Worm (Caenorhabditis elegans) whole organism, L2 larva: ENCODE results near the gene fbxb-76.

Experiments used
- C34F6.9 ChIP-seq: fragments of 150-350 bp; optimal IDR thresholded peaks from 2 replicates; lab custom pipeline; 2014; ENCODE audit warnings: missing biosample characterization, missing genetic modification characterization
- F13H6.1 ChIP-seq: sonication (generic microtip); optimal IDR thresholded peaks from 2 replicates; lab custom pipeline; 2016; ENCODE audit warnings: missing genetic modification characterization, missing compliant biosample characterization
- R02D3.7 ChIP-seq: fragments of 150-350 bp; optimal IDR thresholded peaks from 2 replicates; lab custom pipeline; 2014; ENCODE audit warnings: missing biosample characterization, missing genetic modification characterization
- Y55F3AM.14 ChIP-seq: fragments of 200-800 bp; sonication (Bioruptor generic); optimal IDR thresholded peaks from 2 replicates; lab custom pipeline; 2018; ENCODE audit warnings: mild to moderate bottlenecking, missing genetic modification characterization, missing compliant biosample characterization
- ZK546.5 ChIP-seq: sonication (generic microtip); optimal IDR thresholded peaks from 2 replicates; lab custom pipeline; 2017; ENCODE audit warnings: missing biosample characterization, missing genetic modification characterization
- alr-1 ChIP-seq: fragments of 150-350 bp; optimal IDR thresholded peaks from 2 replicates; lab custom pipeline; 2014; ENCODE audit warnings: missing biosample characterization, missing genetic modification characterization
- aly-2 ChIP-seq: fragments of 150-350 bp; optimal IDR thresholded peaks from 2 replicates; lab custom pipeline; 2014; ENCODE audit warnings: missing biosample characterization, missing genetic modification characterization
- ama-1 ChIP-seq: fragments of 150-350 bp; optimal IDR thresholded peaks from 2 replicates; lab custom pipeline; 2018; ENCODE audit warnings: inconsistent platforms
- blmp-1 ChIP-seq: sonication (generic microtip); optimal IDR thresholded peaks from 2 replicates; lab custom pipeline; 2017; ENCODE audit warnings: missing genetic modification characterization, mild to moderate bottlenecking, missing compliant biosample characterization, antibody characterized with exemption, moderate library complexity; ENCODE audit not compliant: insufficient read depth
- ceh-16 ChIP-seq: fragments of 150-350 bp; optimal IDR thresholded peaks from 2 replicates; lab custom pipeline; 2014; ENCODE audit warnings: missing biosample characterization, missing genetic modification characterization
- ceh-82 ChIP-seq: fragments of 150-350 bp; optimal IDR thresholded peaks from 2 replicates; lab custom pipeline; 2014; ENCODE audit warnings: missing biosample characterization, missing genetic modification characterization
- crh-2 ChIP-seq: sonication (generic microtip); optimal IDR thresholded peaks from 2 replicates; lab custom pipeline; 2017; ENCODE audit warnings: missing biosample characterization, missing genetic modification characterization
- dmd-4 ChIP-seq: sonication (generic microtip); optimal IDR thresholded peaks from 2 replicates; lab custom pipeline; 2017; ENCODE audit warnings: missing biosample characterization, missing genetic modification characterization
- egl-27 ChIP-seq: sonication (generic microtip); optimal IDR thresholded peaks from 3 replicates; lab custom pipeline; 2017; ENCODE audit warnings: missing biosample characterization, missing genetic modification reagents, missing genetic modification characterization
- elt-1 ChIP-seq: fragments of 150-350 bp; optimal IDR thresholded peaks from 2 replicates; lab custom pipeline; 2014; ENCODE audit warnings: missing biosample characterization, missing genetic modification characterization
- elt-3 ChIP-seq: sonication (generic microtip); optimal IDR thresholded peaks from 2 replicates; lab custom pipeline; 2017; ENCODE audit warnings: missing biosample characterization, missing genetic modification characterization
- fos-1 ChIP-seq: fragments of 150-350 bp; optimal IDR thresholded peaks from 2 replicates; lab custom pipeline; 2014; ENCODE audit warnings: missing biosample characterization, missing genetic modification characterization
- gmeb-1 ChIP-seq: fragments of 150-350 bp; optimal IDR thresholded peaks from 2 replicates; lab custom pipeline; 2014; ENCODE audit warnings: missing biosample characterization, missing genetic modification characterization
- lin-11 ChIP-seq: fragments of 150-350 bp; sonication (generic microtip); optimal IDR thresholded peaks from 2 replicates; lab custom pipeline; 2014; ENCODE audit warnings: missing biosample characterization, missing genetic modification characterization, inconsistent platforms, mixed read lengths
- lin-13 ChIP-seq: fragments of 150-350 bp; optimal IDR thresholded peaks from 2 replicates; lab custom pipeline; 2014; ENCODE audit warnings: missing biosample characterization, missing genetic modification reagents, missing genetic modification characterization
- lin-39 ChIP-seq: fragments of 150-350 bp; optimal IDR thresholded peaks from 2 replicates; lab custom pipeline; 2014; ENCODE audit warnings: missing biosample characterization, missing genetic modification reagents, missing genetic modification characterization
- lsy-2 ChIP-seq, 2 experiments: fragments of 150-350 bp in 1 of 2; sonication (generic microtip) in 1 of 2; optimal IDR thresholded peaks; 2 replicates each; lab custom pipeline; 2014 to 2017; ENCODE audit warnings: missing biosample characterization in 2 of 2, missing genetic modification characterization in 2 of 2
- mab-5 ChIP-seq: fragments of 150-350 bp; optimal IDR thresholded peaks from 2 replicates; lab custom pipeline; 2014; ENCODE audit warnings: missing biosample characterization, missing genetic modification characterization
- mbf-1 ChIP-seq: sonication (generic microtip); optimal IDR thresholded peaks from 2 replicates; lab custom pipeline; 2017; ENCODE audit warnings: missing biosample characterization, missing genetic modification characterization
- mdl-1 ChIP-seq, 2 experiments: fragments of 150-350 bp in 1 of 2; sonication (generic microtip) in 1 of 2; optimal IDR thresholded peaks; 2 replicates each; lab custom pipeline; 2017; ENCODE audit warnings: missing biosample characterization in 2 of 2, missing genetic modification characterization in 2 of 2
- nhr-10 ChIP-seq: sonication (generic microtip); optimal IDR thresholded peaks from 2 replicates; lab custom pipeline; 2017; ENCODE audit warnings: missing biosample characterization, missing genetic modification characterization
- nhr-11 ChIP-seq: fragments of 150-350 bp; optimal IDR thresholded peaks from 2 replicates; lab custom pipeline; 2014; ENCODE audit warnings: missing biosample characterization, missing genetic modification characterization
- nhr-12 ChIP-seq: fragments of 150-350 bp; optimal IDR thresholded peaks from 2 replicates; lab custom pipeline; 2014; ENCODE audit warnings: missing biosample characterization, missing genetic modification characterization
- nhr-129 ChIP-seq: fragments of 150-350 bp; optimal IDR thresholded peaks from 2 replicates; lab custom pipeline; 2014; ENCODE audit warnings: missing biosample characterization, missing genetic modification characterization
- nhr-21 ChIP-seq: fragments of 150-350 bp; optimal IDR thresholded peaks from 2 replicates; lab custom pipeline; 2014; ENCODE audit warnings: missing biosample characterization, missing genetic modification characterization
- nhr-23 ChIP-seq: fragments of 150-350 bp; optimal IDR thresholded peaks from 2 replicates; lab custom pipeline; 2014; ENCODE audit warnings: missing biosample characterization, missing genetic modification reagents, missing genetic modification characterization
- nhr-237 ChIP-seq: fragments of 150-350 bp; optimal IDR thresholded peaks from 2 replicates; lab custom pipeline; 2014; ENCODE audit warnings: missing biosample characterization, missing genetic modification characterization
- nhr-25 ChIP-seq: fragments of 150-350 bp; sonication (generic microtip); optimal IDR thresholded peaks from 3 replicates; lab custom pipeline; 2014; ENCODE audit warnings: missing biosample characterization, missing genetic modification characterization
- nhr-6 ChIP-seq: fragments of 150-350 bp; optimal IDR thresholded peaks from 2 replicates; lab custom pipeline; 2014; ENCODE audit warnings: missing biosample characterization, missing genetic modification characterization
- nhr-77 ChIP-seq: fragments of 150-350 bp; optimal IDR thresholded peaks from 2 replicates; lab custom pipeline; 2014; ENCODE audit warnings: missing biosample characterization, missing genetic modification characterization
- peb-1 ChIP-seq: fragments of 150-350 bp; optimal IDR thresholded peaks from 2 replicates; lab custom pipeline; 2014; ENCODE audit warnings: missing biosample characterization, missing genetic modification characterization
- sem-4 ChIP-seq: fragments of 150-350 bp; optimal IDR thresholded peaks from 2 replicates; lab custom pipeline; 2014; ENCODE audit warnings: missing biosample characterization, missing genetic modification reagents, missing genetic modification characterization
- skn-1 ChIP-seq: sonication (generic microtip); optimal IDR thresholded peaks from 2 replicates; lab custom pipeline; 2017; ENCODE audit warnings: missing biosample characterization, missing genetic modification characterization
- sma-3 ChIP-seq: sonication (generic microtip); optimal IDR thresholded peaks from 2 replicates; lab custom pipeline; 2016; ENCODE audit warnings: missing genetic modification reagents, missing genetic modification characterization, missing compliant biosample characterization
- sma-9 ChIP-seq, 2 experiments: fragments of 150-350 bp in 1 of 2; sonication (generic microtip) in 1 of 2; optimal IDR thresholded peaks; 2 replicates each; lab custom pipeline; 2014 to 2016; ENCODE audit warnings: missing genetic modification characterization in 2 of 2, mild to moderate bottlenecking in 1 of 2, missing biosample characterization in 1 of 2, missing compliant biosample characterization in 1 of 2, missing genetic modification reagents in 1 of 2, moderate library complexity in 1 of 2
- snpc-4 ChIP-seq: fragments of 150-350 bp; optimal IDR thresholded peaks from 2 replicates; lab custom pipeline; 2014; ENCODE audit warnings: missing biosample characterization, missing genetic modification characterization
- unc-39 ChIP-seq: fragments of 150-350 bp; optimal IDR thresholded peaks from 2 replicates; lab custom pipeline; 2014; ENCODE audit warnings: missing biosample characterization, missing genetic modification characterization
- unc-55 ChIP-seq: fragments of 150-350 bp; sonication (generic microtip); optimal IDR thresholded peaks from 3 replicates; lab custom pipeline; 2014; ENCODE audit warnings: missing biosample characterization, missing genetic modification reagents, missing genetic modification characterization
- unc-62 ChIP-seq: fragments of 150-350 bp; optimal IDR thresholded peaks from 2 replicates; lab custom pipeline; 2014; ENCODE audit warnings: missing biosample characterization, missing genetic modification reagents, missing genetic modification characterization
- zag-1 ChIP-seq: fragments of 150-350 bp; optimal IDR thresholded peaks from 2 replicates; lab custom pipeline; 2014; ENCODE audit warnings: missing biosample characterization, missing genetic modification characterization
- ztf-1 ChIP-seq: fragments of 200-800 bp; sonication (Bioruptor generic); conservative IDR thresholded peaks from 2 replicates; pipeline ENCODE4 v1.3.6; 2022; ENCODE audit warnings: missing genetic modification characterization, missing compliant biosample characterization
- ztf-11 ChIP-seq: sonication (generic microtip); optimal IDR thresholded peaks from 2 replicates; lab custom pipeline; 2017; ENCODE audit warnings: missing biosample characterization, missing genetic modification characterization
- ztf-4 ChIP-seq: fragments of 150-350 bp; optimal IDR thresholded peaks from 2 replicates; lab custom pipeline; 2014; ENCODE audit warnings: missing biosample characterization, missing genetic modification characterization

The fbxb-76 gene

ce11 chrIV:11350809-11351208 lies 28.3 kb downstream of the fbxb-76 start:
- TF ChIP-seq C34F6.9 (tag; lab: Kevin White, UChicago) (peak; percentile 38), ztf-11 (tag; lab: Kevin White, UChicago) (no peak), dmd-4 (tag; lab: Kevin White, UChicago) (no peak), nhr-23 (tag; lab: Kevin White, UChicago) (no peak), elt-3 (tag; lab: Kevin White, UChicago) (no peak), mab-5 (peak; percentile 42), unc-62 (no peak), ceh-16 (tag; lab: Kevin White, UChicago) (no peak), nhr-21 (tag; lab: Kevin White, UChicago) (no peak), ztf-1 (no peak), ama-1 (no peak), lin-13 (GFP tag; lab: Kevin White, UChicago) (no peak), nhr-129 (tag; lab: Kevin White, UChicago) (peak; percentile 34), nhr-237 (tag; lab: Kevin White, UChicago) (no peak), nhr-11 (tag; lab: Kevin White, UChicago) (no peak), crh-2 (tag; lab: Kevin White, UChicago) (no peak), gmeb-1 (tag; lab: Kevin White, UChicago) (no peak), lsy-2 (tag; optimal IDR thresholded peaks at IDR 0.05; lab: Kevin White, UChicago) (peak in 1 of 2 experiments; percentile 7), nhr-6 (no peak), aly-2 (tag; lab: Kevin White, UChicago) (no peak), elt-1 (tag; lab: Kevin White, UChicago) (no peak), egl-27 (tag; lab: Kevin White, UChicago) (no peak), blmp-1 (tag; lab: Kevin White, UChicago) (no peak), ZK546.5 (tag; lab: Kevin White, UChicago) (no peak), F13H6.1 (tag; lab: Kevin White, UChicago) (peak; percentile 62), unc-39 (tag; lab: Kevin White, UChicago) (no peak), Y55F3AM.14 (GFP tag; lab: Kevin White, UChicago) (no peak), R02D3.7 (tag; lab: Kevin White, UChicago) (no peak), fos-1 (tag; lab: Kevin White, UChicago) (no peak), nhr-10 (tag; lab: Kevin White, UChicago) (no peak), sma-9 (GFP tag; optimal IDR thresholded peaks at IDR 0.05; lab: Kevin White, UChicago) (peak; percentile 69), sma-9 (tag; optimal IDR thresholded peaks at IDR 0.05; lab: Kevin White, UChicago) (no peak), ceh-82 (tag; lab: Kevin White, UChicago) (no peak), peb-1 (no peak), nhr-25 (tag; lab: Kevin White, UChicago) (no peak), mbf-1 (tag; lab: Kevin White, UChicago) (no peak), sma-3 (no peak), nhr-77 (no peak), mdl-1 (tag; optimal IDR thresholded peaks at IDR 0.05; lab: Kevin White, UChicago) (no peak), nhr-12 (tag; lab: Kevin White, UChicago) (no peak), alr-1 (tag; lab: Kevin White, UChicago) (no peak), snpc-4 (no peak), zag-1 (no peak), unc-55 (GFP tag; lab: Kevin White, UChicago) (no peak), lin-11 (tag; lab: Kevin White, UChicago) (no peak), sem-4 (tag; lab: Kevin White, UChicago) (no peak), lin-39 (tag; lab: Kevin White, UChicago) (no peak), skn-1 (tag; lab: Kevin White, UChicago) (no peak), ztf-4 (tag; lab: Kevin White, UChicago) (no peak)
